Fruit fly (Drosophila melanogaster) whole organism, embryonic: Measurements from ENCODE around the gene Rbf2.

Source experiments
- Abd-B ChIP-seq: fragments of 200-800 bp; sonication (Bioruptor generic); optimal IDR thresholded peaks from 2 replicates; lab custom pipeline; 2018; ENCODE audit warnings: missing biosample characterization, mild to moderate bottlenecking, missing genetic modification characterization, moderate library complexity
- Ada2b ChIP-seq: fragments of 200-800 bp; sonication (Bioruptor generic); IDR thresholded peaks from 2 replicates; pipeline ENCODE4 v1.3.6; 2022; ENCODE audit warnings: missing biosample characterization, missing genetic modification characterization
- Awh ChIP-seq: fragments of 200-800 bp; sonication (Bioruptor generic); IDR thresholded peaks from 2 replicates; pipeline ENCODE4, ENCODE4 v1.3.6; 2022; ENCODE audit warnings: missing biosample characterization, missing genetic modification characterization
- C15 ChIP-seq: fragments of 200-800 bp; sonication (Bioruptor generic); IDR thresholded peaks from 3 replicates; pipeline ENCODE4 v1.3.6; 2022; ENCODE audit warnings: missing biosample characterization, missing genetic modification characterization
- CG10209 ChIP-seq: fragments of 200-800 bp; sonication (Bioruptor generic); optimal IDR thresholded peaks from 3 replicates; lab custom pipeline; 2017; ENCODE audit warnings: missing biosample characterization, mild to moderate bottlenecking, missing genetic modification characterization, missing genetic modification reagents
- CG10565 ChIP-seq: fragments of 200-800 bp; sonication (Bioruptor generic); optimal IDR thresholded peaks from 3 replicates; lab custom pipeline; 2016; ENCODE audit warnings: missing biosample characterization, mild to moderate bottlenecking, missing genetic modification characterization
- CG10654 ChIP-seq: fragments of 200-800 bp; sonication (Bioruptor generic); optimal IDR thresholded peaks from 2 replicates; lab custom pipeline; 2016; ENCODE audit warnings: missing biosample characterization, missing genetic modification characterization
- CG11723 ChIP-seq: fragments of 200-800 bp; sonication (Bioruptor generic); optimal IDR thresholded peaks from 2 replicates; lab custom pipeline; 2017; ENCODE audit warnings: missing biosample characterization, mild to moderate bottlenecking, missing genetic modification characterization
- CG12659 ChIP-seq: fragments of 200-800 bp; sonication (Bioruptor generic); optimal IDR thresholded peaks from 3 replicates; lab custom pipeline; 2017; ENCODE audit warnings: mild to moderate bottlenecking, missing biosample characterization, missing genetic modification reagents, missing genetic modification characterization
- CG17612 ChIP-seq: fragments of 200-800 bp; sonication (Bioruptor generic); IDR thresholded peaks from 2 replicates; pipeline ENCODE4 v1.3.6; 2022; ENCODE audit warnings: missing biosample characterization, missing genetic modification characterization
- CG1832 ChIP-seq: fragments of 200-800 bp; sonication (Bioruptor generic); optimal IDR thresholded peaks from 2 replicates; lab custom pipeline; 2017; ENCODE audit warnings: missing biosample characterization, mild to moderate bottlenecking, missing genetic modification characterization, inconsistent platforms
- CG18476 ChIP-seq: fragments of 200-800 bp; sonication (Bioruptor generic); optimal IDR thresholded peaks from 2 replicates; lab custom pipeline; 2016; ENCODE audit warnings: missing biosample characterization, mild to moderate bottlenecking, missing genetic modification characterization
- CG2199 ChIP-seq: fragments of 200-800 bp; sonication (Bioruptor generic); IDR thresholded peaks from 3 replicates; pipeline ENCODE4 v1.3.6; 2022; ENCODE audit warnings: missing biosample characterization, missing genetic modification characterization
- CG30020 ChIP-seq: fragments of 200-800 bp; optimal IDR thresholded peaks from 2 replicates; lab custom pipeline; 2019; ENCODE audit warnings: missing biosample characterization, mild to moderate bottlenecking, missing genetic modification characterization, moderate library complexity
- CG30403 ChIP-seq: fragments of 200-800 bp; sonication (Bioruptor generic); optimal IDR thresholded peaks from 3 replicates; lab custom pipeline; 2016; ENCODE audit warnings: missing biosample characterization, missing genetic modification characterization
- CG32532 ChIP-seq: fragments of 200-800 bp; sonication (Bioruptor generic); IDR thresholded peaks from 2 replicates; pipeline ENCODE4 v1.3.6; 2022; ENCODE audit warnings: missing biosample characterization, missing genetic modification characterization
- CG4328 ChIP-seq: fragments of 200-800 bp; sonication (Bioruptor generic); optimal IDR thresholded peaks from 3 replicates; lab custom pipeline; 2017; ENCODE audit warnings: missing biosample characterization, missing genetic modification reagents, missing genetic modification characterization
- CG5245 ChIP-seq: fragments of 200-800 bp; sonication (Bioruptor generic); optimal IDR thresholded peaks from 3 replicates; lab custom pipeline; 2016; ENCODE audit warnings: missing biosample characterization, missing genetic modification characterization
- CG6654 ChIP-seq: fragments of 200-800 bp; sonication (Bioruptor generic); optimal IDR thresholded peaks from 2 replicates; lab custom pipeline; 2017; ENCODE audit warnings: missing biosample characterization, mild to moderate bottlenecking, missing genetic modification characterization
- CG7928 ChIP-seq: fragments of 200-800 bp; sonication (Bioruptor generic); optimal IDR thresholded peaks from 2 replicates; lab custom pipeline; 2017; ENCODE audit warnings: missing biosample characterization, mild to moderate bottlenecking, missing genetic modification characterization
- CG9609 ChIP-seq: fragments of 200-800 bp; sonication (Bioruptor generic); optimal IDR thresholded peaks from 3 replicates; lab custom pipeline; 2016; ENCODE audit warnings: missing biosample characterization, missing genetic modification characterization
- CoRest ChIP-seq: fragments of 200-800 bp; sonication (Bioruptor generic); optimal IDR thresholded peaks from 3 replicates; lab custom pipeline; 2018; ENCODE audit warnings: missing biosample characterization, mild to moderate bottlenecking, missing genetic modification characterization, moderate library complexity
- D19B ChIP-seq: fragments of 200-800 bp; sonication (Bioruptor generic); optimal IDR thresholded peaks from 2 replicates; lab custom pipeline; 2017; ENCODE audit warnings: missing biosample characterization, mild to moderate bottlenecking, missing genetic modification characterization
- Dip3 ChIP-seq: fragments of 200-800 bp; sonication (Bioruptor generic); optimal IDR thresholded peaks from 3 replicates; lab custom pipeline; 2016; ENCODE audit warnings: missing biosample characterization, missing genetic modification characterization
- Dll ChIP-seq: fragments of 200-800 bp; sonication (Bioruptor generic); IDR thresholded peaks from 4 replicates; pipeline ENCODE4 v1.3.6; 2022; ENCODE audit warnings: missing biosample characterization, missing genetic modification characterization; ENCODE audit not compliant: partially characterized antibody
- Doc2 ChIP-seq: fragments of 200-800 bp; sonication (Bioruptor generic); IDR thresholded peaks from 2 replicates; pipeline ENCODE4 v1.3.6; 2022; ENCODE audit warnings: missing biosample characterization, missing genetic modification characterization
- Elba2 ChIP-seq: fragments of 200-800 bp; sonication (Bioruptor generic); optimal IDR thresholded peaks from 3 replicates; lab custom pipeline; 2016; ENCODE audit warnings: missing biosample characterization, missing genetic modification characterization
- Fer2 ChIP-seq: fragments of 200-800 bp; sonication (Bioruptor generic); optimal IDR thresholded peaks from 2 replicates; lab custom pipeline; 2018; ENCODE audit warnings: missing biosample characterization, mild to moderate bottlenecking, missing genetic modification characterization, moderate library complexity
- Fer3 ChIP-seq: fragments of 200-800 bp; sonication (Bioruptor generic); optimal IDR thresholded peaks from 2 replicates; lab custom pipeline; 2018; ENCODE audit warnings: missing biosample characterization, mild to moderate bottlenecking, missing genetic modification characterization, moderate library complexity
- Hmx ChIP-seq: fragments of 200-800 bp; sonication (Bioruptor generic); optimal IDR thresholded peaks from 2 replicates; lab custom pipeline; 2016; ENCODE audit warnings: missing biosample characterization, missing genetic modification characterization
- Rfx ChIP-seq: fragments of 200-800 bp; sonication (Bioruptor generic); IDR thresholded peaks from 2 replicates; pipeline ENCODE4 v1.3.6; 2022; ENCODE audit warnings: missing biosample characterization, missing genetic modification characterization
- Sry-β ChIP-seq: fragments of 200-800 bp; sonication (Bioruptor generic); optimal IDR thresholded peaks from 2 replicates; lab custom pipeline; 2018; ENCODE audit warnings: missing biosample characterization, mild to moderate bottlenecking, missing genetic modification characterization, moderate library complexity
- btn ChIP-seq: fragments of 200-800 bp; sonication (Bioruptor generic); optimal IDR thresholded peaks from 2 replicates; lab custom pipeline; 2016; ENCODE audit warnings: missing biosample characterization, missing genetic modification characterization
- chinmo ChIP-seq: fragments of 200-800 bp; sonication (Bioruptor generic); IDR thresholded peaks from 4 replicates; pipeline ENCODE4 v1.3.6; 2022; ENCODE audit warnings: missing biosample characterization, missing genetic modification characterization; ENCODE audit not compliant: partially characterized antibody
- chn ChIP-seq: fragments of 200-800 bp; sonication (Bioruptor generic); optimal IDR thresholded peaks from 2 replicates; lab custom pipeline; 2016; ENCODE audit warnings: missing biosample characterization, missing genetic modification characterization
- croc ChIP-seq: fragments of 200-800 bp; sonication (Bioruptor generic); conservative IDR thresholded peaks from 3 replicates; pipeline ENCODE4 v1.3.6; 2022; ENCODE audit warnings: missing biosample characterization, missing genetic modification characterization
- crol ChIP-seq: fragments of 200-800 bp; sonication (Bioruptor generic); IDR thresholded peaks from 2 replicates; pipeline ENCODE4 v1.3.6; 2022; ENCODE audit warnings: missing biosample characterization, missing genetic modification characterization
- dati ChIP-seq: fragments of 200-800 bp; sonication (Bioruptor generic); IDR thresholded peaks from 2 replicates; pipeline ENCODE4 v1.3.6; 2022; ENCODE audit warnings: missing biosample characterization, missing genetic modification characterization
- gce ChIP-seq: fragments of 200-800 bp; sonication (Bioruptor generic); IDR thresholded peaks from 3 replicates; pipeline ENCODE4 v1.3.6; 2022; ENCODE audit warnings: missing biosample characterization, missing genetic modification characterization
- gem ChIP-seq: fragments of 200-800 bp; sonication (Bioruptor generic); optimal IDR thresholded peaks from 2 replicates; lab custom pipeline; 2019; ENCODE audit warnings: missing biosample characterization, mild to moderate bottlenecking, missing genetic modification characterization, moderate library complexity
- insv ChIP-seq, 2 experiments: fragments of 200-800 bp; sonication (Bioruptor generic); optimal IDR thresholded peaks; 3 replicates each; lab custom pipeline; 2016 to 2018; ENCODE audit warnings: missing biosample characterization in 2 of 2, missing genetic modification characterization in 2 of 2
- lab ChIP-seq: fragments of 200-800 bp; sonication (Bioruptor generic); optimal IDR thresholded peaks from 3 replicates; lab custom pipeline; 2017; ENCODE audit warnings: missing biosample characterization, missing genetic modification characterization, mild to moderate bottlenecking, moderate library complexity, missing genetic modification reagents
- phol ChIP-seq: fragments of 200-800 bp; sonication (Bioruptor generic); optimal IDR thresholded peaks from 3 replicates; lab custom pipeline; 2018; ENCODE audit warnings: missing biosample characterization, mild to moderate bottlenecking, missing genetic modification characterization, moderate library complexity
- pzg ChIP-seq: fragments of 200-800 bp; sonication (Bioruptor generic); optimal IDR thresholded peaks from 3 replicates; lab custom pipeline; 2018; ENCODE audit warnings: missing biosample characterization, mild to moderate bottlenecking, missing genetic modification characterization, moderate library complexity
- schlank ChIP-seq: fragments of 200-800 bp; sonication (Bioruptor generic); optimal IDR thresholded peaks from 2 replicates; lab custom pipeline; 2018; ENCODE audit warnings: missing biosample characterization, mild to moderate bottlenecking, missing genetic modification characterization
- tio ChIP-seq: fragments of 200-800 bp; sonication (Bioruptor generic); optimal IDR thresholded peaks from 2 replicates; lab custom pipeline; 2017; ENCODE audit warnings: missing biosample characterization, missing genetic modification characterization, inconsistent platforms
- tna ChIP-seq: fragments of 200-800 bp; sonication (Bioruptor generic); IDR thresholded peaks from 2 replicates; pipeline ENCODE4 v1.3.6; 2022; ENCODE audit warnings: missing biosample characterization, missing genetic modification characterization; ENCODE audit not compliant: partially characterized antibody
- ttk ChIP-seq: fragments of 200-800 bp; sonication (Bioruptor generic); IDR thresholded peaks from 2 replicates; pipeline ENCODE4 v2.1.2; 2022; ENCODE audit warnings: missing biosample characterization, missing genetic modification characterization
- unc-4 ChIP-seq: fragments of 200-800 bp; sonication (Bioruptor generic); IDR thresholded peaks from 2 replicates; pipeline ENCODE4 v1.3.6; 2022; ENCODE audit warnings: missing biosample characterization, missing genetic modification characterization; ENCODE audit not compliant: partially characterized antibody

Gene Rbf2

dm6 chr3R:15950843-15951242, 14.4 kb upstream of the Rbf2 start, which contains the start of the genes CG31088 and CG46383:
Gene CG31088, minus strand, starts transcription at chr3R:15950943.
Gene CG46383, minus strand, starts transcription at chr3R:15950943.
- TF ChIP-seq CG11723 (GFP tag; lab: Kevin White, UChicago) (no peak), CG1832 (GFP tag; lab: Kevin White, UChicago) (no peak), CG10654 (GFP tag; lab: Kevin White, UChicago) (no peak), gce (no peak)

DNA sequence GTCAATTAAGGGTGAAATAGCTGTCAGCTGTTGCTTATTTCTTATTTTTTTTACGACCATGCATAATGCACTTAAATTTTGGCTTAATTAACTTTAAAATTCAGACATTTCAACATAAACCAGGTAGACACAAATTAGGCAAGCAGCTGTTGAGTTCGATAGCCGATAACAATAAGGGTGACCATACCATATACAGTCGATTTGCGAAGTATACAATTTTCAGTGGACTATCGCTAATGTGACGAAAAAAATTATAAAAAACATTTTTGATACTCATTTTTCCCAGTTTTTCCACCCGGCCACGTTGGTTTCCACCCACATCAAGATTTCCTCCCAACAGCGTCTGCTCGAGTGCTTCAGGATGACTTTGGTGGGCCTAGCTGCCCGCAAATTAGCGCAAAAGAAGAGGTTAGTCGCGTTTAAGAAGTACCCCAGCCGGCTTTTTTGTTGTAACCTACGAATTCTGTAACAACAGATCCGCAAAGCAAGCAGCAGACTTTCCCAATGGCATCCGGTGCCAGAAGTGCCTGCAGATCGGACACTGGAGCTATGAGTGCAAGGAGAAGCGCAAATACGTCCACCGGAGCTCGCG, 1.5 kb upstream of the Rbf2 start, which contains the start of the genes CG4287 and CG5516:
CG4287 (minus strand) TSS at position 178 of the 592 bp plus-strand sequence.
CG5516 (plus strand) TSS at position 195 of the 592 bp plus-strand sequence.
- TF ChIP-seq ttk (no peak), CG12659 (GFP tag; lab: Kevin White, UChicago) (peak; percentile 13), CG5245 (no peak), Dip3 (no peak), tna (GFP tag; lab: Robert Waterston, UW) (no peak), CG7928 (no peak), chn (GFP tag; lab: Kevin White, UChicago) (peak; percentile 25), Ada2b (GFP tag; lab: Robert Waterston, UW) (no peak), C15 (no peak), CG10209 (GFP tag; lab: Kevin White, UChicago) (no peak), schlank (no peak), insv (GFP tag; optimal IDR thresholded peaks at IDR 0.05; lab: Kevin White, UChicago) (no peak), croc (GFP tag; lab: Robert Waterston, UW) (no peak), D19B (GFP tag; lab: Kevin White, UChicago) (no peak), Rfx (GFP tag; lab: Robert Waterston, UW) (no peak), crol (GFP tag; lab: Robert Waterston, UW) (no peak), unc-4 (peak; percentile 44; the same call in 1 of the 2 replicates), CG30020 (tag; lab: Kevin White, UChicago) (peak; percentile 23), CG9609 (peak; percentile 8), Elba2 (GFP tag; lab: Kevin White, UChicago) (no peak), CG18476 (GFP tag; lab: Kevin White, UChicago) (no peak), CG17612 (no peak), dati (no peak), pzg (GFP tag; lab: Kevin White, UChicago) (peak; percentile 48), Sry-β (no peak), CG4328 (GFP tag; lab: Kevin White, UChicago) (no peak), Doc2 (GFP tag; lab: Robert Waterston, UW) (no peak), Dll (peak; percentile 62), gem (no peak), CG32532 (GFP tag; lab: Robert Waterston, UW) (no peak), btn (GFP tag; lab: Kevin White, UChicago) (no peak), Fer2 (tag; lab: Kevin White, UChicago) (no peak), Fer3 (no peak), CG6654 (GFP tag; lab: Kevin White, UChicago) (no peak), tio (GFP tag; lab: Kevin White, UChicago) (no peak), CG10565 (GFP tag; lab: Kevin White, UChicago) (no peak), phol (tag; lab: Kevin White, UChicago) (no peak), Awh (GFP tag; lab: Robert Waterston, UW) (no peak), CoRest (tag; lab: Kevin White, UChicago) (no peak), Hmx (GFP tag; lab: Kevin White, UChicago) (no peak), CG30403 (GFP tag; lab: Kevin White, UChicago) (peak; percentile 38), lab (GFP tag; lab: Kevin White, UChicago) (no peak), chinmo (GFP tag; lab: Robert Waterston, UW) (no peak), CG2199 (no peak), Abd-B (GFP tag; lab: Kevin White, UChicago) (no peak)
